Worm (Caenorhabditis elegans) whole organism, mixed stage, embryonic: ENCODE data around the gene nhr-94.

Experiments used
- blmp-1 ChIP-seq: fragments of 150-350 bp; optimal IDR thresholded peaks from 2 replicates; lab custom pipeline; 2014; ENCODE audit warnings: missing biosample characterization, missing genetic modification characterization
- cnd-1 ChIP-seq: fragments of 200-800 bp; sonication (Bioruptor generic); optimal IDR thresholded peaks from 2 replicates; lab custom pipeline; 2018; ENCODE audit warnings: mild to moderate bottlenecking, missing genetic modification characterization, missing compliant biosample characterization
- elt-3 ChIP-seq: fragments of 150-350 bp; optimal IDR thresholded peaks from 2 replicates; lab custom pipeline; 2014; ENCODE audit warnings: missing biosample characterization, missing genetic modification characterization
- flh-1 ChIP-seq: fragments of 200-800 bp; sonication (Bioruptor generic); optimal IDR thresholded peaks from 2 replicates; lab custom pipeline; 2018; ENCODE audit warnings: mild to moderate bottlenecking, missing genetic modification characterization, moderate library complexity, missing compliant biosample characterization
- mab-5 ChIP-seq: fragments of 150-350 bp; optimal IDR thresholded peaks from 2 replicates; lab custom pipeline; 2014; ENCODE audit warnings: missing biosample characterization, missing genetic modification characterization
- nhr-12 ChIP-seq: fragments of 150-350 bp; optimal IDR thresholded peaks from 2 replicates; lab custom pipeline; 2014; ENCODE audit warnings: missing biosample characterization, missing genetic modification characterization
- nhr-2 ChIP-seq: fragments of 150-350 bp; optimal IDR thresholded peaks from 2 replicates; lab custom pipeline; 2014; ENCODE audit warnings: missing biosample characterization, missing genetic modification characterization
- sptf-1 ChIP-seq: sonication (generic microtip); optimal IDR thresholded peaks from 2 replicates; lab custom pipeline; 2017; ENCODE audit warnings: mild to moderate bottlenecking, missing genetic modification characterization, moderate library complexity, missing compliant biosample characterization
- unc-62 ChIP-seq: fragments of 150-350 bp; optimal IDR thresholded peaks from 2 replicates; lab custom pipeline; 2014; ENCODE audit warnings: missing biosample characterization, missing genetic modification reagents, missing genetic modification characterization

DNA sequence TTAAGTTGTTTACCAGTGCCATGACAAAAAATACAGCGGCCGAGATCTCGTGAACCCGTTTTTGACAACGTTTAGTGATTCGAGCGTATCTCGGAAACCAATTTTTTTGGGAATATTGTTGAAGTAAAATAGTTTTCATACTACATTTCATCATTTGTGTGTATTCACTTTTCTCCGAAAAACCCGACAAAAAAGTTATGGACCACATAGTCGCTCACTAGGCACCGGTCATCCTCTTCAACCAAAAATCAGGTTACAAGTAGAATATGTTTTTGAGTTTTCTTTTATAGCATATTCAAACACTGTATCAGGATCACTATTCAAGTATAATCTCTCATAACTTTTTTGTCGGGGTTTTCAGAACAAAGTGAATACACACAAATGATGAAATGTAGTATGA is 44.4 kb downstream of the nhr-94 start:
- TF ChIP-seq nhr-12 (tag; lab: Kevin White, UChicago) (no peak), nhr-2 (no peak), cnd-1 (no peak), mab-5 (tag; lab: Kevin White, UChicago) (no peak), flh-1 (GFP tag; lab: Kevin White, UChicago) (no peak), unc-62 (no peak), elt-3 (tag; lab: Kevin White, UChicago) (no peak), sptf-1 (tag; lab: Kevin White, UChicago) (no peak), blmp-1 (tag; lab: Kevin White, UChicago) (no peak)
